Worm (Caenorhabditis elegans) whole organism, young adult: ENCODE results near the gene F59A7.14.

Experiments
- F37B4.10 ChIP-seq: fragments of 200-800 bp; sonication (Bioruptor generic); IDR thresholded peaks from 2 replicates; pipeline ENCODE4 v1.3.6; 2022; ENCODE audit warnings: missing genetic modification characterization, missing compliant biosample characterization
- F52B5.7 ChIP-seq: sonication (generic microtip); optimal IDR thresholded peaks from 2 replicates; lab custom pipeline; 2016; ENCODE audit warnings: mild to moderate bottlenecking, missing genetic modification characterization, missing compliant biosample characterization
- K11D2.4 ChIP-seq: fragments of 200-800 bp; sonication (Bioruptor generic); IDR thresholded peaks from 2 replicates; pipeline ENCODE4 v1.3.6; 2022; ENCODE audit warnings: missing genetic modification reagents, missing genetic modification characterization, missing compliant biosample characterization
- T07F8.4 ChIP-seq: sonication (generic microtip); optimal IDR thresholded peaks from 2 replicates; lab custom pipeline; 2016; ENCODE audit warnings: mild to moderate bottlenecking, missing genetic modification characterization, moderate library complexity, missing compliant biosample characterization
- ama-1 ChIP-seq, 3 experiments: fragments of 150-350 bp in 1 of 3; sonication (generic microtip) in 2 of 3; optimal IDR thresholded peaks; 2 replicates each; lab custom pipeline; 2014 to 2018; ENCODE audit warnings: missing biosample characterization in 2 of 3, missing genetic modification characterization in 2 of 3, missing genetic modification reagents in 2 of 3
- aptf-2 ChIP-seq: fragments of 200-800 bp; sonication (Bioruptor generic); conservative IDR thresholded peaks from 2 replicates; pipeline ENCODE4 v1.3.6; 2022; ENCODE audit warnings: missing genetic modification reagents, missing genetic modification characterization, missing compliant biosample characterization
- bed-2 ChIP-seq: fragments of 200-800 bp; sonication (Bioruptor generic); IDR thresholded peaks from 2 replicates; pipeline ENCODE4 v1.3.6; 2022; ENCODE audit warnings: missing genetic modification reagents, missing genetic modification characterization, missing compliant biosample characterization
- ccch-3 ChIP-seq: fragments of 200-800 bp; sonication (Bioruptor generic); optimal IDR thresholded peaks from 2 replicates; lab custom pipeline; 2018; ENCODE audit warnings: mild to moderate bottlenecking, missing genetic modification characterization, missing compliant biosample characterization
- cebp-2 ChIP-seq: fragments of 200-800 bp; sonication (Bioruptor generic); IDR thresholded peaks from 2 replicates; pipeline ENCODE4 v1.3.6; 2022; ENCODE audit warnings: missing genetic modification characterization, missing compliant biosample characterization
- ceh-100 ChIP-seq: fragments of 200-800 bp; sonication (Bioruptor generic); IDR thresholded peaks from 2 replicates; pipeline ENCODE4 v1.3.6; 2022; ENCODE audit warnings: missing genetic modification reagents, missing genetic modification characterization, missing compliant biosample characterization
- ceh-27 ChIP-seq: fragments of 200-800 bp; sonication (Bioruptor generic); optimal IDR thresholded peaks from 2 replicates; lab custom pipeline; 2018; ENCODE audit warnings: mild to moderate bottlenecking, missing genetic modification characterization, moderate library complexity, missing compliant biosample characterization
- ceh-58 ChIP-seq: fragments of 200-800 bp; sonication (Bioruptor generic); IDR thresholded peaks from 2 replicates; pipeline ENCODE4 v1.3.6; 2022; ENCODE audit warnings: missing genetic modification characterization, missing compliant biosample characterization
- dpl-1 ChIP-seq: fragments of 150-350 bp; optimal IDR thresholded peaks from 2 replicates; lab custom pipeline; 2014; ENCODE audit warnings: missing biosample characterization, missing genetic modification reagents, missing genetic modification characterization
- egrh-3 ChIP-seq: fragments of 200-800 bp; sonication (Bioruptor generic); IDR thresholded peaks from 2 replicates; pipeline ENCODE4 v1.3.6; 2022; ENCODE audit warnings: missing genetic modification reagents, missing genetic modification characterization, missing compliant biosample characterization
- him-1 ChIP-seq: sonication (generic microtip); optimal IDR thresholded peaks from 2 replicates; lab custom pipeline; 2016; ENCODE audit warnings: missing genotype, missing genetic modification reagents, missing genetic modification characterization, missing compliant biosample characterization
- hmg-1.2 ChIP-seq: fragments of 200-800 bp; sonication (Bioruptor generic); IDR thresholded peaks from 2 replicates; pipeline ENCODE4 v1.3.6; 2022; ENCODE audit warnings: missing genetic modification reagents, missing genetic modification characterization, missing compliant biosample characterization
- lag-1 ChIP-seq: fragments of 200-800 bp; sonication (Bioruptor generic); IDR thresholded peaks from 2 replicates; pipeline ENCODE4 v1.3.6; 2022; ENCODE audit warnings: missing genetic modification reagents, missing genetic modification characterization, missing compliant biosample characterization
- let-526 ChIP-seq: fragments of 200-800 bp; sonication (Bioruptor generic); IDR thresholded peaks from 2 replicates; pipeline ENCODE4 v1.3.6; 2022; ENCODE audit warnings: missing genetic modification reagents, missing genetic modification characterization, missing compliant biosample characterization
- lin-26 ChIP-seq: fragments of 200-800 bp; sonication (Bioruptor generic); IDR thresholded peaks from 2 replicates; pipeline ENCODE4 v1.3.6; 2022; ENCODE audit warnings: missing genetic modification reagents, missing genetic modification characterization, missing compliant biosample characterization
- madf-8 ChIP-seq: fragments of 200-800 bp; sonication (Bioruptor generic); conservative IDR thresholded peaks from 2 replicates; pipeline ENCODE4 v1.3.6; 2022; ENCODE audit warnings: missing genetic modification reagents, missing genetic modification characterization, missing compliant biosample characterization
- mel-28 ChIP-seq: sonication (generic microtip); optimal IDR thresholded peaks from 2 replicates; lab custom pipeline; 2016; ENCODE audit warnings: borderline replicate concordance, mild to moderate bottlenecking, missing genetic modification characterization, missing compliant biosample characterization
- nfya-2 ChIP-seq: fragments of 200-800 bp; sonication (Bioruptor generic); IDR thresholded peaks from 2 replicates; pipeline ENCODE4 v1.3.6; 2022; ENCODE audit warnings: missing genetic modification reagents, missing genetic modification characterization, missing compliant biosample characterization
- nhr-27 ChIP-seq: fragments of 200-800 bp; sonication (Bioruptor generic); optimal IDR thresholded peaks from 2 replicates; lab custom pipeline; 2018; ENCODE audit warnings: mild to moderate bottlenecking, missing genetic modification characterization, moderate library complexity, missing compliant biosample characterization
- nhr-80 ChIP-seq: sonication (generic microtip); optimal IDR thresholded peaks from 2 replicates; lab custom pipeline; 2016; ENCODE audit warnings: missing genetic modification characterization, missing compliant biosample characterization
- rpc-1 ChIP-seq, 2 experiments: fragments of 150-350 bp in 1 of 2; sonication (generic microtip) in 1 of 2; optimal IDR thresholded peaks; 2 replicates each; lab custom pipeline; 2014 to 2018; ENCODE audit warnings: missing biosample characterization in 1 of 2, missing genetic modification characterization in 1 of 2, missing genetic modification reagents in 1 of 2, missing genotype in 1 of 2
- snpc-4 ChIP-seq, 5 experiments: fragments of 150-350 bp in 1 of 5; sonication (generic microtip) in 4 of 5; optimal IDR thresholded peaks; 2 replicates each; lab custom pipeline; 2014 to 2018; ENCODE audit warnings: missing genetic modification characterization in 5 of 5, missing biosample characterization in 3 of 5, antibody characterized with exemption in 2 of 5, mild to moderate bottlenecking in 2 of 5, missing compliant biosample characterization in 2 of 5, missing genotype in 2 of 5, moderate library complexity in 2 of 5, missing genetic modification reagents in 1 of 5
- zfh-2 ChIP-seq: fragments of 200-800 bp; sonication (Bioruptor generic); conservative IDR thresholded peaks from 2 replicates; pipeline ENCODE4 v1.3.6; 2022; ENCODE audit warnings: missing genetic modification reagents, missing genetic modification characterization, missing compliant biosample characterization
- ztf-26 ChIP-seq: sonication (generic microtip); optimal IDR thresholded peaks from 2 replicates; lab custom pipeline; 2017; ENCODE audit warnings: missing genetic modification characterization, missing compliant biosample characterization

Gene F59A7.14

ce11 chrV:1975049-1975448 lies 43.7 kb upstream of the F59A7.14 start, which contains the start of gene fbxa-201 (continued):
- TF ChIP-seq rpc-1 (optimal IDR thresholded peaks at IDR 0.05; lab: Kevin White, UChicago) (no peak), rpc-1 (tag; optimal IDR thresholded peaks at IDR 0.05; lab: Kevin White, UChicago) (no peak), ccch-3 (GFP tag; lab: Kevin White, UChicago) (no peak)

- no peak for TF ChIP-seq cebp-2 (GFP tag; lab: Robert Waterston, UW)
- TF ChIP-seq lag-1 (GFP tag; lab: Robert Waterston, UW) = no peak
- no peak for TF ChIP-seq F37B4.10 (GFP tag; lab: Robert Waterston, UW)
- no peak for TF ChIP-seq bed-2
- TF ChIP-seq F52B5.7 (tag; lab: Kevin White, UChicago) = no peak
- TF ChIP-seq madf-8 (GFP tag; lab: Robert Waterston, UW) = no peak
- TF ChIP-seq him-1 = no peak
- no peak for TF ChIP-seq hmg-1.2 (GFP tag; lab: Robert Waterston, UW)
- no peak for TF ChIP-seq ceh-27 (GFP tag; lab: Kevin White, UChicago)
- no peak for TF ChIP-seq rpc-1 (optimal IDR thresholded peaks at IDR 0.05; lab: Kevin White, UChicago)
- TF ChIP-seq rpc-1 (tag; optimal IDR thresholded peaks at IDR 0.05; lab: Kevin White, UChicago) = no peak
- no peak for TF ChIP-seq aptf-2
- no peak for TF ChIP-seq snpc-4 (GFP tag; optimal IDR thresholded peaks at IDR 0.05; lab: Kevin White, UChicago)
- no peak for TF ChIP-seq snpc-4 (tag; optimal IDR thresholded peaks at IDR 0.05; lab: Kevin White, UChicago)
- no peak for TF ChIP-seq K11D2.4
- no peak for TF ChIP-seq nfya-2 (GFP tag; lab: Robert Waterston, UW)
- TF ChIP-seq, all 124 proteins: peak for 0
Measured at ce11 chrV:1978968-1979367, 39.8 kb upstream of the F59A7.14 start, which contains the start of gene T08B1.4. Gene T08B1.4, plus strand, starts transcription at chrV:1979268.

- TF ChIP-seq ama-1 (optimal IDR thresholded peaks at IDR 0.05; lab: Kevin White, UChicago) (no peak), ama-1 (GFP tag; optimal IDR thresholded peaks at IDR 0.05; lab: Kevin White, UChicago) (no peak), nhr-80 (tag; lab: Kevin White, UChicago) (peak; percentile 64)
Measured at ce11 chrV:1986954-1987353, 31.8 kb upstream of the F59A7.14 start, which contains the start of gene T08B1.1. Gene T08B1.1, minus strand, starts transcription at chrV:1987045.

ce11 chrV:1989220-1989619 lies 29.6 kb upstream of the F59A7.14 start:
- peak; percentile 42 for TF ChIP-seq nhr-80 (tag; lab: Kevin White, UChicago)
- no peak for TF ChIP-seq nhr-27 (tag; lab: Kevin White, UChicago)

ce11 chrV:1991381-1991780 lies 27.4 kb upstream of the F59A7.14 start:
- TF ChIP-seq let-526 (GFP tag; lab: Robert Waterston, UW) = no peak
- TF ChIP-seq T07F8.4 = no peak
- no peak for TF ChIP-seq dpl-1 (GFP tag; lab: Kevin White, UChicago)
- no peak for TF ChIP-seq ama-1 (optimal IDR thresholded peaks at IDR 0.05; lab: Kevin White, UChicago)
- no peak for TF ChIP-seq ama-1 (GFP tag; optimal IDR thresholded peaks at IDR 0.05; lab: Kevin White, UChicago)
- 0 out of 2 replicates have a peak, but pooled peaks have one; percentile 32 for TF ChIP-seq lin-26 (GFP tag; lab: Robert Waterston, UW)
- peak; percentile 70 for TF ChIP-seq egrh-3 (GFP tag; lab: Robert Waterston, UW)
- TF ChIP-seq ceh-58 (GFP tag; lab: Robert Waterston, UW) = no peak
- TF ChIP-seq ztf-26 (tag; lab: Kevin White, UChicago) = no peak
- peak; percentile 84 for TF ChIP-seq zfh-2 (GFP tag; lab: Robert Waterston, UW)
- no peak for TF ChIP-seq nhr-80 (tag; lab: Kevin White, UChicago)
- no peak for TF ChIP-seq ceh-100 (GFP tag; lab: Robert Waterston, UW)

DNA sequence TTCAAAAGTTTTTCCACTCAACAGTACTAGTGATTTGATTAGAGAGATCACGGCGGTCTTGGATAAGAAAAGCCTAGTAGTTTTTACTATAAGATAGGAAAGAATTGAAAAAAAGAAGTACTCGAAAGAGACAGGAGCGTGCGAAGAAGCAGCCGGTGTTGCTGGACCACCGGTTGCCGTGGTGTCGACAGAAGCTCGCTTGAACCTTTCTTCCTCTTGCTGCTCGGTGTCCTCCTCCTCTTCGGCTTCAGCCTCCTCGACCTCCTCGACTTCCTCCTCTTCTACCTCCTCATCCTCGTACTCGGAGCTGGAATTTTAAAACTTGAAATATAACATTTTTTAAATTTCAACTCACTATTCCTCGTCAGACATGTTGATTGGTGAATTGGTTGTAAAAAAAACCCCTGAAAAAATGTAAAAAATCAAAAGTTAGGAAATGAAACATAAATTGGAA lies 26.2 kb upstream of the F59A7.14 start, which contains the start of gene tnt-4:
Gene tnt-4, minus strand, starts transcription at position 404 of the 454 bp plus-strand sequence.
- peak; percentile 55 for TF ChIP-seq zfh-2 (GFP tag; lab: Robert Waterston, UW)
- no peak for TF ChIP-seq mel-28 (tag; lab: Kevin White, UChicago)
